Worm (Caenorhabditis elegans): ENCODE data around the gene smex-1.
A peak's percentile ranks its signal among the peaks of the same experiment; 100 is the strongest.

smex-1 gene

DNA sequence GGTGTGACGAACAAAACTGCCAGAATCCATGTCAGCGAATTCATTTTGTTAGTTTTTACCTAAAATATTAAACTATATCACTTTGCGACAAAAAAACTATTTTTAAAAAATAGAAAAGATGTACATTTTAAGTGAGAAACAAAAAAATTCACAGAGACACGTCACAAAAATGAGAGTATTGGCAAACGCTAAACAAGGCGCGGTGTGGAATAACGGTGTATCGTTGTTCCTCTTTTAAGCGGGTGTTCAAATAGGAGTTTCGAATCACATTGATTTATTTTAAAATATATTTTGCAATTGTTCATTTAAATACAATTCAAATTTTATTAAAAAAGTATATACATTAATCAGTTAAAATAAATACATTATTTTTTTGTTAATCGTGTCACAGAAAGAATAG, 6.8 kb upstream of the smex-1 start, which contains the start of gene sel-9:
Gene sel-9, minus strand, starts transcription at position 59 of the 400 bp plus-strand sequence.
- no peak for TF ChIP-seq ceh-27 (GFP tag; optimal IDR thresholded peaks at IDR 0.05)
- no peak for TF ChIP-seq F37B4.10 (GFP tag; IDR thresholded peaks at IDR 0.05)
- no peak for TF ChIP-seq akir-1 (GFP tag; optimal IDR thresholded peaks at IDR 0.05)
- peak; percentile 35 for TF ChIP-seq efl-1 (GFP tag; optimal IDR thresholded peaks at IDR 0.05)
- peak in 1 of 2 experiments; percentile 70 for TF ChIP-seq let-607 (tag; optimal IDR thresholded peaks at IDR 0.05)
- no peak for TF ChIP-seq sptf-2 (GFP tag; optimal IDR thresholded peaks at IDR 0.05)
- no peak for TF ChIP-seq cebp-1 (GFP tag; IDR thresholded peaks at IDR 0.05)
- peak; percentile 33 for TF ChIP-seq cebp-1 (tag; optimal IDR thresholded peaks at IDR 0.05)
- TF ChIP-seq ztf-18 (tag; optimal IDR thresholded peaks at IDR 0.05) = no peak
- no peak for TF ChIP-seq gei-17 (GFP tag; optimal IDR thresholded peaks at IDR 0.05)
- TF ChIP-seq lin-54 (GFP tag; optimal IDR thresholded peaks at IDR 0.05) = peak; percentile 54
- TF ChIP-seq ets-4 (GFP tag; optimal IDR thresholded peaks at IDR 0.05) = no peak
- no peak for TF ChIP-seq ceh-79 (tag; optimal IDR thresholded peaks at IDR 0.05)
- no peak for TF ChIP-seq let-526 (GFP tag; IDR thresholded peaks at IDR 0.05)
- TF ChIP-seq F57A8.1 (GFP tag; optimal IDR thresholded peaks at IDR 0.05) = no peak
- no peak for TF ChIP-seq zfh-2 (GFP tag; conservative IDR thresholded peaks at IDR 0.05)
- no peak for TF ChIP-seq snpc-4 (GFP tag; optimal IDR thresholded peaks at IDR 0.05)
- TF ChIP-seq snpc-4 (tag; optimal IDR thresholded peaks at IDR 0.05) = peak in 1 of 4 experiments; percentile 11
- TF ChIP-seq attf-3 (GFP tag; conservative IDR thresholded peaks at IDR 0.05) = peak; percentile 95
- no peak for TF ChIP-seq sdz-38 (tag; optimal IDR thresholded peaks at IDR 0.05)
- no peak for TF ChIP-seq egl-44 (GFP tag; IDR thresholded peaks at IDR 0.05)
- TF ChIP-seq lsl-1 (GFP tag; optimal IDR thresholded peaks at IDR 0.05) = no peak
- no peak for TF ChIP-seq F49E8.2 (tag; optimal IDR thresholded peaks at IDR 0.05; ENCODE audit: insufficient read depth)
- TF ChIP-seq dpl-1 (GFP tag; optimal IDR thresholded peaks at IDR 0.05) = peak; percentile 50

ce11 chrV:8300935-8301535, 5.3 kb upstream of the smex-1 start, which contains the start of gene W02D7.6:
W02D7.6 (minus strand) TSS chrV:8301507.
- peak; percentile 34 for TF ChIP-seq tbp1 (GFP tag; optimal IDR thresholded peaks at IDR 0.05)
- TF ChIP-seq tlf-1 (GFP tag; optimal IDR thresholded peaks at IDR 0.05) = no peak
- peak; percentile 24 for TF ChIP-seq mxl-1 (tag; optimal IDR thresholded peaks at IDR 0.05)
- no peak for TF ChIP-seq snpc-3.4 (tag; optimal IDR thresholded peaks at IDR 0.05)
- no peak for TF ChIP-seq nhr-179 (tag; optimal IDR thresholded peaks at IDR 0.05)
- TF ChIP-seq efl-1 (GFP tag; optimal IDR thresholded peaks at IDR 0.05) = no peak
- TF ChIP-seq hrde-1 (tag; optimal IDR thresholded peaks at IDR 0.05; ENCODE audit: borderline replicate concordance) = no peak
- peak; percentile 8 for TF ChIP-seq nhr-80 (tag; optimal IDR thresholded peaks at IDR 0.05)
- TF ChIP-seq lin-26 (GFP tag; IDR thresholded peaks at IDR 0.05) = no peak
- peak; percentile 67; the same call in 1 of the 2 replicates for TF ChIP-seq madf-3 (GFP tag; IDR thresholded peaks at IDR 0.05)
- TF ChIP-seq ama-1 (optimal IDR thresholded peaks at IDR 0.05) = peak; percentile 37
- peak in 1 of 2 experiments; percentile 52 for TF ChIP-seq ama-1 (GFP tag; optimal IDR thresholded peaks at IDR 0.05)
- no peak for TF ChIP-seq C06A6.2 (GFP tag; conservative IDR thresholded peaks at IDR 0.05)
- TF ChIP-seq madf-6 (GFP tag; IDR thresholded peaks at IDR 0.05) = peak; percentile 51
- peak; percentile 7 for TF ChIP-seq attf-5 (GFP tag; optimal IDR thresholded peaks at IDR 0.05)
- no peak for TF ChIP-seq attf-6 (GFP tag; IDR thresholded peaks at IDR 0.05)
- peak; percentile 39 for TF ChIP-seq lin-54 (GFP tag; optimal IDR thresholded peaks at IDR 0.05)
- TF ChIP-seq mes-4 (tag; optimal IDR thresholded peaks at IDR 0.05) = no peak
- peak; percentile 46; the same call in 1 of the 2 replicates for TF ChIP-seq mcd-1 (GFP tag; IDR thresholded peaks at IDR 0.05)
- peak; percentile 41; the same call in 1 of the 2 replicates for TF ChIP-seq dox-1 (GFP tag; IDR thresholded peaks at IDR 0.05)
- peak; percentile 27 for TF ChIP-seq lsl-1 (GFP tag; optimal IDR thresholded peaks at IDR 0.05)
- no peak for TF ChIP-seq snpc-4 (GFP tag; optimal IDR thresholded peaks at IDR 0.05)
- TF ChIP-seq snpc-4 (tag; optimal IDR thresholded peaks at IDR 0.05) = peak in 1 of 4 experiments; percentile 54
- peak; percentile 30 for TF ChIP-seq athp-1 (tag; optimal IDR thresholded peaks at IDR 0.05)
- TF ChIP-seq let-607 (tag; optimal IDR thresholded peaks at IDR 0.05) = peak in 1 of 2 experiments; percentile 70
- TF ChIP-seq aptf-3 (GFP tag; IDR thresholded peaks at IDR 0.05) = no peak
- 0 out of 2 replicates have a peak, but pooled peaks have one; percentile 8 for TF ChIP-seq D2030.7 (GFP tag; IDR thresholded peaks at IDR 0.05)
- 0 out of 2 replicates have a peak, but pooled peaks have one; percentile 39 for TF ChIP-seq ceh-40 (GFP tag; IDR thresholded peaks at IDR 0.05)
- TF ChIP-seq ZK185.1 (tag; optimal IDR thresholded peaks at IDR 0.05; ENCODE audit: poor library complexity, severe bottlenecking) = peak; percentile 1

Measured in whole organism, young adult.